Worm (Caenorhabditis elegans) whole organism, L1 larva: ENCODE measurements around the gene K03H1.7.

Source experiments
- C04F5.9 ChIP-seq: sonication (generic microtip); optimal IDR thresholded peaks from 2 replicates; lab custom pipeline; 2016; ENCODE audit warnings: missing genetic modification characterization, missing compliant biosample characterization
- F16B12.6 ChIP-seq: fragments of 150-350 bp; optimal IDR thresholded peaks from 2 replicates; lab custom pipeline; 2014; ENCODE audit warnings: missing biosample characterization, missing genetic modification characterization
- blmp-1 ChIP-seq: fragments of 150-350 bp; optimal IDR thresholded peaks from 2 replicates; lab custom pipeline; 2014; ENCODE audit warnings: missing biosample characterization, missing genetic modification characterization
- ceh-8 ChIP-seq: fragments of 200-800 bp; sonication (Bioruptor generic); optimal IDR thresholded peaks from 2 replicates; lab custom pipeline; 2018; ENCODE audit warnings: mild to moderate bottlenecking, missing genetic modification characterization, moderate library complexity, missing compliant biosample characterization
- ceh-88 ChIP-seq: fragments of 200-800 bp; sonication (Bioruptor generic); IDR thresholded peaks from 2 replicates; pipeline ENCODE4 v1.3.6; 2022; ENCODE audit warnings: missing genetic modification characterization, missing compliant biosample characterization
- ceh-90 ChIP-seq: sonication (generic microtip); optimal IDR thresholded peaks from 2 replicates; lab custom pipeline; 2016; ENCODE audit warnings: missing genetic modification characterization, missing compliant biosample characterization
- ces-1 ChIP-seq: fragments of 150-350 bp; optimal IDR thresholded peaks from 2 replicates; lab custom pipeline; 2014; ENCODE audit warnings: missing biosample characterization, missing genetic modification reagents, missing genetic modification characterization
- dsc-1 ChIP-seq: sonication (generic microtip); optimal IDR thresholded peaks from 2 replicates; lab custom pipeline; 2016; ENCODE audit warnings: mild to moderate bottlenecking, missing genetic modification characterization, missing compliant biosample characterization
- efl-1 ChIP-seq, 4 experiments: fragments of 150-350 bp; optimal IDR thresholded peaks in 3 of 4; peaks in 1 of 4; 1 replicate in 1 of 4; 2 replicates in 3 of 4; lab custom pipeline; 2014; ENCODE audit warnings: missing biosample characterization in 2 of 4, missing genetic modification characterization in 2 of 4, missing genetic modification reagents in 2 of 4
- fkh-10 ChIP-seq: sonication (generic microtip); optimal IDR thresholded peaks from 2 replicates; lab custom pipeline; 2017; ENCODE audit warnings: missing biosample characterization, missing genetic modification reagents, missing genetic modification characterization
- fkh-4 ChIP-seq: sonication (generic microtip); optimal IDR thresholded peaks from 2 replicates; lab custom pipeline; 2016; ENCODE audit warnings: missing compliant biosample characterization, missing genetic modification characterization, borderline replicate concordance
- fos-1 ChIP-seq: fragments of 150-350 bp; optimal IDR thresholded peaks from 2 replicates; lab custom pipeline; 2014; ENCODE audit warnings: missing biosample characterization, missing genetic modification characterization
- grh-1 ChIP-seq: fragments of 200-800 bp; sonication (Bioruptor generic); IDR thresholded peaks from 2 replicates; pipeline ENCODE4 v1.3.6; 2022; ENCODE audit warnings: missing genetic modification reagents, missing genetic modification characterization, missing compliant biosample characterization
- jun-1 ChIP-seq: fragments of 150-350 bp; optimal IDR thresholded peaks from 2 replicates; lab custom pipeline; 2014; ENCODE audit warnings: missing biosample characterization, missing genetic modification reagents, missing genetic modification characterization
- lin-14 ChIP-seq: fragments of 200-800 bp; sonication (Bioruptor generic); optimal IDR thresholded peaks from 2 replicates; lab custom pipeline; 2018; ENCODE audit warnings: mild to moderate bottlenecking, missing genetic modification characterization, moderate library complexity, missing compliant biosample characterization
- lir-3 ChIP-seq: sonication (generic microtip); optimal IDR thresholded peaks from 2 replicates; lab custom pipeline; 2016; ENCODE audit warnings: mild to moderate bottlenecking, missing genetic modification characterization, moderate library complexity, missing compliant biosample characterization; ENCODE audit not compliant: poor library complexity
- lsy-2 ChIP-seq, 2 experiments: fragments of 150-350 bp; optimal IDR thresholded peaks; 2 replicates each; lab custom pipeline; 2014; ENCODE audit warnings: missing biosample characterization in 2 of 2, missing genetic modification characterization in 2 of 2
- mdl-1 ChIP-seq, 2 experiments: fragments of 150-350 bp; optimal IDR thresholded peaks; 2 replicates each; lab custom pipeline; 2014 to 2017; ENCODE audit warnings: missing biosample characterization in 2 of 2, missing genetic modification characterization in 2 of 2, inconsistent platforms in 1 of 2
- mef-2 ChIP-seq: fragments of 150-350 bp; optimal IDR thresholded peaks from 2 replicates; lab custom pipeline; 2014; ENCODE audit warnings: missing biosample characterization, missing genetic modification characterization
- mep-1 ChIP-seq: fragments of 150-350 bp; optimal IDR thresholded peaks from 2 replicates; lab custom pipeline; 2014; ENCODE audit warnings: missing biosample characterization, missing genetic modification characterization
- nhr-12 ChIP-seq: sonication (generic microtip); optimal IDR thresholded peaks from 2 replicates; lab custom pipeline; 2017; ENCODE audit warnings: missing biosample characterization, missing genetic modification characterization
- nhr-28 ChIP-seq: fragments of 150-350 bp; optimal IDR thresholded peaks from 2 replicates; lab custom pipeline; 2014; ENCODE audit warnings: missing biosample characterization, missing genetic modification characterization
- nhr-47 ChIP-seq: sonication (generic microtip); optimal IDR thresholded peaks from 2 replicates; lab custom pipeline; 2016; ENCODE audit warnings: mild to moderate bottlenecking, missing genetic modification characterization, moderate library complexity, missing compliant biosample characterization
- nhr-71 ChIP-seq: sonication (generic microtip); optimal IDR thresholded peaks from 2 replicates; lab custom pipeline; 2016; ENCODE audit warnings: mild to moderate bottlenecking, missing genetic modification characterization, moderate library complexity, missing compliant biosample characterization
- nhr-77 ChIP-seq: fragments of 150-350 bp; optimal IDR thresholded peaks from 2 replicates; lab custom pipeline; 2014; ENCODE audit warnings: missing biosample characterization, missing genetic modification characterization
- nhr-84 ChIP-seq: sonication (generic microtip); optimal IDR thresholded peaks from 2 replicates; lab custom pipeline; 2017; ENCODE audit warnings: missing biosample characterization, missing genetic modification characterization
- pag-3 ChIP-seq: sonication (generic microtip); optimal IDR thresholded peaks from 2 replicates; lab custom pipeline; 2017; ENCODE audit warnings: missing genetic modification characterization, mild to moderate bottlenecking, missing compliant biosample characterization, antibody characterized with exemption, borderline replicate concordance; ENCODE audit not compliant: insufficient read depth
- pqm-1 ChIP-seq: sonication (generic microtip); optimal IDR thresholded peaks from 3 replicates; lab custom pipeline; 2017; ENCODE audit warnings: missing biosample characterization, missing genetic modification characterization
- snpc-4 ChIP-seq: fragments of 150-350 bp; optimal IDR thresholded peaks from 2 replicates; lab custom pipeline; 2014; ENCODE audit warnings: missing biosample characterization, missing genetic modification characterization
- sox-4 ChIP-seq: sonication (generic microtip); optimal IDR thresholded peaks from 2 replicates; lab custom pipeline; 2016; ENCODE audit warnings: missing genetic modification characterization, missing compliant biosample characterization
- swsn-7 ChIP-seq: sonication (generic microtip); optimal IDR thresholded peaks from 2 replicates; lab custom pipeline; 2016; ENCODE audit warnings: missing genetic modification characterization, missing compliant biosample characterization
- unc-30 ChIP-seq: sonication (generic microtip); optimal IDR thresholded peaks from 2 replicates; lab custom pipeline; 2017; ENCODE audit warnings: missing biosample characterization, missing genetic modification characterization
- unc-86 ChIP-seq: sonication (generic microtip); optimal IDR thresholded peaks from 2 replicates; lab custom pipeline; 2016; ENCODE audit warnings: missing genetic modification characterization, missing compliant biosample characterization
- zag-1 ChIP-seq: fragments of 150-350 bp; optimal IDR thresholded peaks from 2 replicates; lab custom pipeline; 2014; ENCODE audit warnings: missing biosample characterization, missing genetic modification characterization

The K03H1.7 gene

DNA sequence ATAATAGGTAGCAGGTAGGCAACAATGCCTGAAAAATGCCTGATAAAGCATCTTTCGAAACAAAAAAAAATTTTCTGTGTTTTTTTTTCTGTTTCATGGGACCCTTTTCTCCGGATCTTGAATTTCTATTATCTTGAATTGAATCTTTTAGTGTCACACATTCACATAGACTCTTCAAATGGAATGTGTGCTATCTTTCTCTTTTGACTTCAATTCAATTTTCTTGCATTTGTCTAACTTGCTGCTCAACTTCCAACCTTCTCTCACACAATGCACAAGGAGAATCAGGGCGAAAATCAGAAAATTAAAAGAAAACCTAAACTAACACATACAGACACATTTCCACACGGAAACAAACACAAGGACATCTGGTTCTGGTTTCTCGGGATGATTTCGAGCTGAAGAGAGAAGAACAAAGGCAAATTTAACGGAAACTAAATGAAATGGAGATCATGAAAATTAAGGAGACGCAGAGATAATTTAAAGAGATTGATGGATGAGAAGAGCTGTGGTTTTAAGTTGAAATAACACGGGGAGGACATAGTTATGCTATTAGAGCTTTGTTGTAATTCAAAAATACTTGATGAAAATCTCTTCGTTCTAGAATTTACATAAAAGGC lies 25.1 kb downstream of the K03H1.7 start:
- TF ChIP-seq fos-1 (tag; lab: Kevin White, UChicago) (no peak), jun-1 (tag; lab: Kevin White, UChicago) (no peak), sox-4 (tag; lab: Kevin White, UChicago) (no peak), ceh-90 (tag; lab: Kevin White, UChicago) (no peak), unc-30 (tag; lab: Kevin White, UChicago) (no peak), dsc-1 (tag; lab: Kevin White, UChicago) (peak; percentile 97), lsy-2 (tag; optimal IDR thresholded peaks at IDR 0.05; lab: Kevin White, UChicago) (no peak), fkh-4 (peak; percentile 71), ces-1 (GFP tag; lab: Kevin White, UChicago) (no peak), fkh-10 (GFP tag; lab: Kevin White, UChicago) (peak; percentile 49), mep-1 (tag; lab: Kevin White, UChicago) (no peak), unc-86 (no peak), swsn-7 (tag; lab: Kevin White, UChicago) (no peak), ceh-88 (GFP tag; lab: Robert Waterston, UW) (no peak), blmp-1 (tag; lab: Kevin White, UChicago) (no peak), efl-1 (optimal IDR thresholded peaks at IDR 0.05; lab: Kevin White, UChicago) (no peak), efl-1 (GFP tag; optimal IDR thresholded peaks at IDR 0.05 in 1 of 2; lab: Kevin White, UChicago) (peak in 1 of 2 experiments; percentile 74), lin-14 (GFP tag; lab: Kevin White, UChicago) (peak; percentile 24), C04F5.9 (tag; lab: Kevin White, UChicago) (no peak)
- TF ChIP-seq, all 84 proteins: peak for 5

DNA sequence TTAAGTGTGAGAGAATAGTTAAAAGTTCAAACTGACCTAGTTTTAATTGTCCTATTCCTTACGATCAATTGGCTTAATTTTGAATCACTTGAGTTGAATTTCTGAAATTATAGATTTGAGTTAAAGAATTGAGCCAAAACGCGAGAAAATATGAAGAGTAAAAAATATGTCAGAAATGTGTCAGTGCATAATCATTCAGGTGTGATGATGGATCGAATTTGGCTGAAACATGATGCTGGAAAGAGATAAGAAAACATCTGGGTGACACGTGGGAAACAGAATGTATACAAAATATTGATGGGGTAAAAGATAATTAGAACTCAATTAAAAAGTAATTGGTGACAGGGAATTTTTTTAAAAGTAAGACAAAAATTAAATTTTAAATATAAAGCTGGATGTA lies 26.6 kb downstream of the K03H1.7 start, which contains the start of gene R10E12.2:
Gene R10E12.2 (minus strand): TSS at position 101 of the 400 bp plus-strand sequence.
- TF ChIP-seq nhr-77 (tag; lab: Kevin White, UChicago) (no peak), efl-1 (optimal IDR thresholded peaks at IDR 0.05; lab: Kevin White, UChicago) (no peak), efl-1 (GFP tag; optimal IDR thresholded peaks at IDR 0.05 in 1 of 2; lab: Kevin White, UChicago) (peak in 1 of 2 experiments; percentile 26)
- TF ChIP-seq, all 84 proteins: peak for 1

DNA sequence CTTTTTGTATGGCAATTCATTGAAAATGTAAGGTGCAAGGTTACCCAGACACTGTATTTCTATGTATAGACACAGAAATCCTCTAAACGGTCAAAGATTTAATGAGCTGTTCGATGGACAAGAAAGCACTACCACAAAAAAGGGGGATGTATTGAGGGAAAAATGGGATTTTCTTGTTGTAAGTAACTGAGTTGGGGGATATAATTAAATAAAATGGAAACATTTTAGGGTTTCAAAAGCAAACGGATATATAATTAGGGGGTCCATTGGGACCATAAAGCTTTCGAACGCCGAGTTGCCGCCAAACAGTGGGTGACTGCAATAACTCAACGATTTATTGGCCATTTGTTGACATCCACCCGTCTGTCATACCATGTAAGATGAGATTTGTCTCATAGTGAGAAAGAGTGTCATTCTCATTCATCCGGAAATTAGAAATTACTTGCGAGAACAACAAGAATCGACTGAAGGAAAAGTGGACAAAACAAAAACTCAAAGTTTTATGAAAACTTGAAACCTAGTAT lies 35.0 kb downstream of the K03H1.7 start:
- no peak for TF ChIP-seq grh-1
- no peak for TF ChIP-seq ces-1 (GFP tag; lab: Kevin White, UChicago)
- no peak for TF ChIP-seq nhr-28 (tag; lab: Kevin White, UChicago)
- no peak for TF ChIP-seq nhr-84 (tag; lab: Kevin White, UChicago)
- TF ChIP-seq nhr-47 = no peak
- TF ChIP-seq zag-1 (tag; lab: Kevin White, UChicago) = no peak
- TF ChIP-seq fos-1 (tag; lab: Kevin White, UChicago) = no peak
- no peak for TF ChIP-seq pag-3 (tag; lab: Kevin White, UChicago)
- no peak for TF ChIP-seq F16B12.6 (tag; lab: Kevin White, UChicago)
- TF ChIP-seq lir-3 (tag; lab: Kevin White, UChicago) = no peak
- no peak for TF ChIP-seq mdl-1 (tag; optimal IDR thresholded peaks at IDR 0.05; lab: Kevin White, UChicago)
- no peak for TF ChIP-seq jun-1 (tag; lab: Kevin White, UChicago)
- no peak for TF ChIP-seq sox-4 (tag; lab: Kevin White, UChicago)
- no peak for TF ChIP-seq nhr-12 (tag; lab: Kevin White, UChicago)
- no peak for TF ChIP-seq mef-2 (tag; lab: Kevin White, UChicago)
- TF ChIP-seq snpc-4 (tag; lab: Kevin White, UChicago) = no peak
- no peak for TF ChIP-seq nhr-71 (tag; lab: Kevin White, UChicago)

- no peak for TF ChIP-seq pqm-1 (tag; lab: Kevin White, UChicago)
- TF ChIP-seq ceh-8 = peak; percentile 74
Observed at ce11 chrIII:9984604-9985003, 37.4 kb downstream of the K03H1.7 start.
